Worm (Caenorhabditis elegans) whole organism, L1 larva: Measurements from ENCODE around the gene cdkl-1.
A peak's percentile ranks its signal among the peaks of the same experiment; 100 is the strongest.

Experiments used
- C04F5.9 ChIP-seq: sonication (generic microtip); optimal IDR thresholded peaks from 2 replicates; lab custom pipeline; 2016; ENCODE audit warnings: missing genetic modification characterization, missing compliant biosample characterization
- C16A3.4 ChIP-seq: fragments of 150-350 bp; optimal IDR thresholded peaks from 2 replicates; lab custom pipeline; 2014; ENCODE audit warnings: missing biosample characterization, missing genetic modification characterization
- Y116A8C.19 ChIP-seq: sonication (generic microtip); optimal IDR thresholded peaks from 2 replicates; lab custom pipeline; 2016; ENCODE audit warnings: missing compliant biosample characterization, missing genetic modification characterization, borderline replicate concordance
- aha-1 ChIP-seq: fragments of 150-350 bp; optimal IDR thresholded peaks from 2 replicates; lab custom pipeline; 2014; ENCODE audit warnings: missing biosample characterization, missing genetic modification characterization
- alr-1 ChIP-seq: fragments of 200-800 bp; sonication (Bioruptor generic); optimal IDR thresholded peaks from 2 replicates; lab custom pipeline; 2018; ENCODE audit warnings: borderline replicate concordance, mild to moderate bottlenecking, missing genetic modification characterization, missing compliant biosample characterization
- aly-2 ChIP-seq: fragments of 150-350 bp; optimal IDR thresholded peaks from 2 replicates; lab custom pipeline; 2014; ENCODE audit warnings: missing biosample characterization, missing genetic modification characterization
- ama-1 ChIP-seq: fragments of 150-350 bp; optimal IDR thresholded peaks from 2 replicates; lab custom pipeline; 2014
- blmp-1 ChIP-seq: fragments of 150-350 bp; optimal IDR thresholded peaks from 2 replicates; lab custom pipeline; 2014; ENCODE audit warnings: missing biosample characterization, missing genetic modification characterization
- ceh-63 ChIP-seq: fragments of 200-800 bp; sonication (Bioruptor generic); optimal IDR thresholded peaks from 2 replicates; lab custom pipeline; 2018; ENCODE audit warnings: mild to moderate bottlenecking, missing genetic modification characterization, missing compliant biosample characterization
- ceh-8 ChIP-seq: fragments of 200-800 bp; sonication (Bioruptor generic); optimal IDR thresholded peaks from 2 replicates; lab custom pipeline; 2018; ENCODE audit warnings: mild to moderate bottlenecking, missing genetic modification characterization, moderate library complexity, missing compliant biosample characterization
- ceh-88 ChIP-seq: fragments of 200-800 bp; sonication (Bioruptor generic); IDR thresholded peaks from 2 replicates; pipeline ENCODE4 v1.3.6; 2022; ENCODE audit warnings: missing genetic modification characterization, missing compliant biosample characterization
- ceh-90 ChIP-seq: sonication (generic microtip); optimal IDR thresholded peaks from 2 replicates; lab custom pipeline; 2016; ENCODE audit warnings: missing genetic modification characterization, missing compliant biosample characterization
- dpl-1 ChIP-seq, 3 experiments: fragments of 150-350 bp in 2 of 3; sonication (generic microtip) in 1 of 3; optimal IDR thresholded peaks; 2 replicates each; lab custom pipeline; 2014 to 2017; ENCODE audit warnings: missing biosample characterization in 3 of 3, missing genetic modification characterization in 3 of 3, missing genetic modification reagents in 3 of 3
- egl-13 ChIP-seq: sonication (generic microtip); optimal IDR thresholded peaks from 2 replicates; lab custom pipeline; 2016; ENCODE audit warnings: missing genotype, missing genetic modification reagents, missing genetic modification characterization, missing compliant biosample characterization
- ets-5 ChIP-seq: fragments of 200-800 bp; sonication (Bioruptor generic); IDR thresholded peaks from 2 replicates; pipeline ENCODE4 v1.3.6; 2022; ENCODE audit warnings: missing genetic modification characterization, missing compliant biosample characterization
- fkh-10 ChIP-seq: sonication (generic microtip); optimal IDR thresholded peaks from 2 replicates; lab custom pipeline; 2017; ENCODE audit warnings: missing biosample characterization, missing genetic modification reagents, missing genetic modification characterization
- fos-1 ChIP-seq: fragments of 150-350 bp; optimal IDR thresholded peaks from 2 replicates; lab custom pipeline; 2014; ENCODE audit warnings: missing biosample characterization, missing genetic modification characterization
- hlh-4 ChIP-seq: sonication (generic microtip); optimal IDR thresholded peaks from 2 replicates; lab custom pipeline; 2016; ENCODE audit warnings: mild to moderate bottlenecking, missing genetic modification characterization, missing compliant biosample characterization
- hpl-2 ChIP-seq: fragments of 150-350 bp; optimal IDR thresholded peaks from 2 replicates; lab custom pipeline; 2014; ENCODE audit warnings: missing biosample characterization, missing genetic modification reagents, missing genetic modification characterization
- irx-1 ChIP-seq: sonication (generic microtip); optimal IDR thresholded peaks from 2 replicates; lab custom pipeline; 2016; ENCODE audit warnings: missing genetic modification characterization, missing compliant biosample characterization
- isw-1 ChIP-seq: fragments of 200-800 bp; sonication (Bioruptor generic); IDR thresholded peaks from 2 replicates; pipeline ENCODE4 v1.3.6; 2022; ENCODE audit warnings: missing genetic modification characterization, missing compliant biosample characterization
- jun-1 ChIP-seq: fragments of 150-350 bp; optimal IDR thresholded peaks from 2 replicates; lab custom pipeline; 2014; ENCODE audit warnings: missing biosample characterization, missing genetic modification reagents, missing genetic modification characterization
- lin-13 ChIP-seq: fragments of 150-350 bp; optimal IDR thresholded peaks from 2 replicates; lab custom pipeline; 2014; ENCODE audit warnings: missing biosample characterization, missing genetic modification reagents, missing genetic modification characterization
- lin-15B ChIP-seq: fragments of 150-350 bp; sonication (generic microtip); optimal IDR thresholded peaks from 3 replicates; lab custom pipeline; 2014; ENCODE audit warnings: missing biosample characterization, missing genetic modification characterization
- lin-35 ChIP-seq, 2 experiments: fragments of 150-350 bp; optimal IDR thresholded peaks; 2 replicates each; lab custom pipeline; 2014; ENCODE audit warnings: missing biosample characterization in 2 of 2, missing genetic modification characterization in 2 of 2, missing genetic modification reagents in 2 of 2
- lin-39 ChIP-seq: fragments of 150-350 bp; optimal IDR thresholded peaks from 2 replicates; lab custom pipeline; 2014; ENCODE audit warnings: missing biosample characterization, missing genetic modification reagents, missing genetic modification characterization
- lsy-2 ChIP-seq, 2 experiments: fragments of 150-350 bp; optimal IDR thresholded peaks; 2 replicates each; lab custom pipeline; 2014; ENCODE audit warnings: missing biosample characterization in 2 of 2, missing genetic modification characterization in 2 of 2
- mdl-1 ChIP-seq, 2 experiments: fragments of 150-350 bp; optimal IDR thresholded peaks; 2 replicates each; lab custom pipeline; 2014 to 2017; ENCODE audit warnings: missing biosample characterization in 2 of 2, missing genetic modification characterization in 2 of 2, inconsistent platforms in 1 of 2
- mef-2 ChIP-seq: fragments of 150-350 bp; optimal IDR thresholded peaks from 2 replicates; lab custom pipeline; 2014; ENCODE audit warnings: missing biosample characterization, missing genetic modification characterization
- mep-1 ChIP-seq: fragments of 150-350 bp; optimal IDR thresholded peaks from 2 replicates; lab custom pipeline; 2014; ENCODE audit warnings: missing biosample characterization, missing genetic modification characterization
- nhr-11 ChIP-seq: fragments of 150-350 bp; optimal IDR thresholded peaks from 2 replicates; lab custom pipeline; 2014; ENCODE audit warnings: missing biosample characterization, missing genetic modification characterization
- nhr-12 ChIP-seq: sonication (generic microtip); optimal IDR thresholded peaks from 2 replicates; lab custom pipeline; 2017; ENCODE audit warnings: missing biosample characterization, missing genetic modification characterization
- nhr-19 ChIP-seq: fragments of 200-800 bp; sonication (Bioruptor generic); conservative IDR thresholded peaks from 2 replicates; pipeline ENCODE4 v1.3.6; 2022; ENCODE audit warnings: missing genetic modification characterization, missing compliant biosample characterization
- nhr-47 ChIP-seq: sonication (generic microtip); optimal IDR thresholded peaks from 2 replicates; lab custom pipeline; 2016; ENCODE audit warnings: mild to moderate bottlenecking, missing genetic modification characterization, moderate library complexity, missing compliant biosample characterization
- nhr-71 ChIP-seq: sonication (generic microtip); optimal IDR thresholded peaks from 2 replicates; lab custom pipeline; 2016; ENCODE audit warnings: mild to moderate bottlenecking, missing genetic modification characterization, moderate library complexity, missing compliant biosample characterization
- nhr-77 ChIP-seq: fragments of 150-350 bp; optimal IDR thresholded peaks from 2 replicates; lab custom pipeline; 2014; ENCODE audit warnings: missing biosample characterization, missing genetic modification characterization
- nhr-90 ChIP-seq: sonication (generic microtip); optimal IDR thresholded peaks from 2 replicates; lab custom pipeline; 2016; ENCODE audit warnings: mild to moderate bottlenecking, missing genetic modification characterization, missing compliant biosample characterization; ENCODE audit not compliant: poor library complexity
- pag-3 ChIP-seq: sonication (generic microtip); optimal IDR thresholded peaks from 2 replicates; lab custom pipeline; 2017; ENCODE audit warnings: missing genetic modification characterization, mild to moderate bottlenecking, missing compliant biosample characterization, antibody characterized with exemption, borderline replicate concordance; ENCODE audit not compliant: insufficient read depth
- pax-3 ChIP-seq: fragments of 200-800 bp; sonication (Bioruptor generic); optimal IDR thresholded peaks from 2 replicates; lab custom pipeline; 2018; ENCODE audit warnings: mild to moderate bottlenecking, missing genetic modification characterization, moderate library complexity, missing compliant biosample characterization
- pqm-1 ChIP-seq: sonication (generic microtip); optimal IDR thresholded peaks from 3 replicates; lab custom pipeline; 2017; ENCODE audit warnings: missing biosample characterization, missing genetic modification characterization
- rnt-1 ChIP-seq: sonication (generic microtip); optimal IDR thresholded peaks from 2 replicates; lab custom pipeline; 2016; ENCODE audit warnings: mild to moderate bottlenecking, missing genetic modification characterization, moderate library complexity, missing compliant biosample characterization
- sox-4 ChIP-seq: sonication (generic microtip); optimal IDR thresholded peaks from 2 replicates; lab custom pipeline; 2016; ENCODE audit warnings: missing genetic modification characterization, missing compliant biosample characterization
- sptf-1 ChIP-seq: fragments of 150-350 bp; optimal IDR thresholded peaks from 2 replicates; lab custom pipeline; 2014; ENCODE audit warnings: missing biosample characterization, missing genetic modification characterization
- sup-37 ChIP-seq: fragments of 200-800 bp; sonication (Bioruptor generic); optimal IDR thresholded peaks from 2 replicates; lab custom pipeline; 2018; ENCODE audit warnings: mild to moderate bottlenecking, missing genetic modification characterization, missing compliant biosample characterization
- swsn-7 ChIP-seq: sonication (generic microtip); optimal IDR thresholded peaks from 2 replicates; lab custom pipeline; 2016; ENCODE audit warnings: missing genetic modification characterization, missing compliant biosample characterization
- tbx-2 ChIP-seq: sonication (generic microtip); optimal IDR thresholded peaks from 2 replicates; lab custom pipeline; 2016; ENCODE audit warnings: missing genetic modification characterization, missing compliant biosample characterization
- unc-30 ChIP-seq: sonication (generic microtip); optimal IDR thresholded peaks from 2 replicates; lab custom pipeline; 2017; ENCODE audit warnings: missing biosample characterization, missing genetic modification characterization
- unc-62 ChIP-seq: fragments of 150-350 bp; optimal IDR thresholded peaks from 2 replicates; lab custom pipeline; 2014; ENCODE audit warnings: missing biosample characterization, missing genetic modification reagents, missing genetic modification characterization
- unc-86 ChIP-seq: sonication (generic microtip); optimal IDR thresholded peaks from 2 replicates; lab custom pipeline; 2016; ENCODE audit warnings: missing genetic modification characterization, missing compliant biosample characterization
- xbp-1 ChIP-seq: sonication (generic microtip); optimal IDR thresholded peaks from 2 replicates; lab custom pipeline; 2016; ENCODE audit warnings: missing genetic modification characterization, missing compliant biosample characterization
- zag-1 ChIP-seq: fragments of 150-350 bp; optimal IDR thresholded peaks from 2 replicates; lab custom pipeline; 2014; ENCODE audit warnings: missing biosample characterization, missing genetic modification characterization
- zip-4 ChIP-seq: fragments of 200-800 bp; sonication (Bioruptor generic); optimal IDR thresholded peaks from 2 replicates; lab custom pipeline; 2018; ENCODE audit warnings: mild to moderate bottlenecking, missing genetic modification characterization, moderate library complexity, missing compliant biosample characterization
- ztf-11 ChIP-seq, 2 experiments: sonication (generic microtip); optimal IDR thresholded peaks; 2 replicates each; lab custom pipeline; 2016 to 2017; ENCODE audit warnings: missing genetic modification characterization in 2 of 2, missing biosample characterization in 1 of 2, missing compliant biosample characterization in 1 of 2

cdkl-1 gene

DNA sequence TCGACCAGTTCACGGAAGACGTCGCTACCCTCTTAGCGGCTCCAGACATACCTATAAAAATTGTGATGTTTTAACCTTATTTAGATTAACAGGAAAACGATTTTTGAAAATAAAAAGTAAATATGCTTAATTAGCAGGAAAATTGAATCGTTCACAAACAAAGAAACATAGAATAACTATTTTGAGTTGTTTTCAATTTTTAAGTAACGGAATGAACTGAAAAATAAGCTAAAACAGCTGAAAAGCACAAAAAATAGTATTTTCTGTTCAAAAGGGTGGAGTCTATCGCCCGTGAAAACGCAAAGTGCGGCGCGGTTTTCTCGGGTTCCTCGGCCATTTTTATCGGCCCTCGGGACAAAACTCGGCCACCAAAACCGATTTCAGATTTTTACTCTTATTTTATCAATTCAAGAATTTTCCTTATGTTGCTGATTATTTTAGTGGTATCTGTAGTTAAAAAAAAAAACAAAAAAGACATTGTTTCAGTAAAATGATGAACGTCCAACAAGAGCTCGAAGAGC lies 25.2 kb downstream of the cdkl-1 start, which contains the start of the genes atp-5 and lmtr-3 (continued):
- no peak for TF ChIP-seq aha-1
- TF ChIP-seq pag-3 (tag; lab: Kevin White, UChicago) = peak; percentile 1
- TF ChIP-seq lsy-2 (tag; optimal IDR thresholded peaks at IDR 0.05; lab: Kevin White, UChicago) = peak; percentile 66 to 78
- peak; percentile 83 for TF ChIP-seq nhr-90
- TF ChIP-seq zip-4 (GFP tag; lab: Kevin White, UChicago) = no peak
- TF ChIP-seq ets-5 (GFP tag; lab: Robert Waterston, UW) = no peak
- no peak for TF ChIP-seq ceh-8 (GFP tag; lab: Kevin White, UChicago)
- peak; percentile 80 for TF ChIP-seq tbx-2
- no peak for TF ChIP-seq fkh-10 (GFP tag; lab: Kevin White, UChicago)
- TF ChIP-seq jun-1 (tag; lab: Kevin White, UChicago) = peak; percentile 54
- TF ChIP-seq mep-1 (tag; lab: Kevin White, UChicago) = peak; percentile 75
- peak; percentile 66 for TF ChIP-seq xbp-1
- peak; percentile 70 to 80 for TF ChIP-seq lin-35 (GFP tag; optimal IDR thresholded peaks at IDR 0.05; lab: Kevin White, UChicago)
- TF ChIP-seq zag-1 (tag; lab: Kevin White, UChicago) = no peak
- TF ChIP-seq nhr-47 (tag; lab: Kevin White, UChicago) = peak; percentile 81
- TF ChIP-seq mdl-1 (tag; optimal IDR thresholded peaks at IDR 0.05; lab: Kevin White, UChicago) = peak in 1 of 2 experiments; percentile 55
- peak; percentile 19 for TF ChIP-seq lin-39 (tag; lab: Kevin White, UChicago)
- peak; percentile 75 for TF ChIP-seq nhr-19 (GFP tag; lab: Robert Waterston, UW)
- peak; percentile 16 for TF ChIP-seq nhr-77
- TF ChIP-seq pqm-1 (tag; lab: Kevin White, UChicago) = no peak
- no peak for TF ChIP-seq Y116A8C.19 (tag; lab: Kevin White, UChicago)
- TF ChIP-seq dpl-1 (GFP tag; optimal IDR thresholded peaks at IDR 0.05; lab: Kevin White, UChicago) = peak; percentile 68 to 81 (median 69)
- TF ChIP-seq C04F5.9 (tag; lab: Kevin White, UChicago) = peak; percentile 32
- peak; percentile 59 for TF ChIP-seq lin-13
- no peak for TF ChIP-seq fos-1 (tag; lab: Kevin White, UChicago)
- no peak for TF ChIP-seq ama-1
- peak; percentile 65 for TF ChIP-seq isw-1 (GFP tag; lab: Robert Waterston, UW)
- TF ChIP-seq hpl-2 = no peak
- TF ChIP-seq aly-2 (tag; lab: Kevin White, UChicago) = no peak
- TF ChIP-seq blmp-1 (tag; lab: Kevin White, UChicago) = peak; percentile 39
- no peak for TF ChIP-seq unc-62 (GFP tag; lab: Kevin White, UChicago)
- TF ChIP-seq nhr-11 = no peak
- no peak for TF ChIP-seq sup-37 (GFP tag; lab: Kevin White, UChicago)
- TF ChIP-seq ceh-90 (tag; lab: Kevin White, UChicago) = peak; percentile 86
- TF ChIP-seq rnt-1 = peak; percentile 98
- TF ChIP-seq pax-3 (tag; lab: Kevin White, UChicago) = peak; percentile 68
- TF ChIP-seq nhr-71 (tag; lab: Kevin White, UChicago) = peak; percentile 89
- TF ChIP-seq egl-13 (tag; lab: Kevin White, UChicago) = peak; percentile 58
- no peak for TF ChIP-seq ceh-63 (GFP tag; lab: Kevin White, UChicago)
- peak; percentile 53 for TF ChIP-seq sox-4 (tag; lab: Kevin White, UChicago)
- no peak for TF ChIP-seq nhr-12 (tag; lab: Kevin White, UChicago)
- no peak for TF ChIP-seq hlh-4 (tag; lab: Kevin White, UChicago)
- peak; percentile 58 for TF ChIP-seq unc-86
- TF ChIP-seq unc-30 (tag; lab: Kevin White, UChicago) = no peak
- peak; percentile 73 for TF ChIP-seq C16A3.4 (tag; lab: Kevin White, UChicago)
- TF ChIP-seq sptf-1 = no peak
- peak; percentile 66 for TF ChIP-seq swsn-7 (tag; lab: Kevin White, UChicago)
- no peak for TF ChIP-seq alr-1
- no peak for TF ChIP-seq mef-2 (tag; lab: Kevin White, UChicago)
- TF ChIP-seq lin-15B (tag; lab: Kevin White, UChicago) = peak; percentile 64
- peak in 1 of 2 experiments; percentile 81 for TF ChIP-seq ztf-11 (tag; optimal IDR thresholded peaks at IDR 0.05; lab: Kevin White, UChicago)
- no peak for TF ChIP-seq ceh-88 (GFP tag; lab: Robert Waterston, UW)
- peak; percentile 79 for TF ChIP-seq irx-1
